Fruit fly (Drosophila melanogaster): Measurements from ENCODE around the gene Idi.

DNA sequence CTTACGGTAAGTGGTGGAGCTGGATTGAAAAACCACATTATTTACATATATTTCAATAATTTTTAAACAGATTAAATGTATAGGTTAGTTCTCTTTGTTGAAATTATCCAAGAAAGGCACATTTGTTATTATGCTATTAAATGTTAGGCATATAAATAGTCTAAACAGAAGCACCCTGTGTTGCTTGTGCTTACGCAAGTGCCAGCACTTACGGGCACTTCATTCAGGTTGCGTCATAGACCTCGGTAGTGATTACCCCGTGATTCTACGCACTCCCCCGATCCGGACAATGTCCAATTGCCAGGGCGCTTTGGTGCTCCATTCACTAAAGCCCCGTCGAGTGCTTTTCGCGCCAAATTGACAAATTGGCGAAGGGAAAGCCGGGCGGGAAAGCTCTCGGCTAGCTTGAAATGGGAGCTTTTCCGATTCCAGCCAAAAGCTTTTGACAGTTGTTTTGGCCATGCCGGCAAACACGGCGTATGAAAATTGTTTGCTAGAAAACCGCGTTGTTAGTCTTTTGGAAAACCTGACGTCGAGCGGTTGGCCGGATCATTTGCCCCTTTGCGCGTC, 23.3 kb upstream of the Idi start, which contains the start of gene ETHR:
- TF ChIP-seq achi (GFP tag; optimal IDR thresholded peaks at IDR 0.05) (peak; percentile 3), CG4318 (GFP tag; optimal IDR thresholded peaks at IDR 0.05) (no peak), Sox14 (GFP tag; optimal IDR thresholded peaks at IDR 0.05) (no peak), Blimp-1 (GFP tag; optimal IDR thresholded peaks at IDR 0.05) (no peak)
